Fruit fly (Drosophila melanogaster) whole organism, embryonic: ENCODE results near the gene CG31807.

Experiments
- Awh ChIP-seq: fragments of 200-800 bp; sonication (Bioruptor generic); IDR thresholded peaks from 2 replicates; pipeline ENCODE4, ENCODE4 v1.3.6; 2022; ENCODE audit warnings: missing biosample characterization, missing genetic modification characterization
- B-H1 ChIP-seq: fragments of 200-800 bp; sonication (Bioruptor generic); IDR thresholded peaks from 3 replicates; pipeline ENCODE4 v1.3.6; 2022; ENCODE audit warnings: missing biosample characterization, missing genetic modification characterization
- CG10267 ChIP-seq: fragments of 200-800 bp; sonication (Bioruptor generic); optimal IDR thresholded peaks from 2 replicates; lab custom pipeline; 2018; ENCODE audit warnings: missing biosample characterization, mild to moderate bottlenecking, missing genetic modification characterization, moderate library complexity
- CG10565 ChIP-seq: fragments of 200-800 bp; sonication (Bioruptor generic); optimal IDR thresholded peaks from 3 replicates; lab custom pipeline; 2016; ENCODE audit warnings: missing biosample characterization, mild to moderate bottlenecking, missing genetic modification characterization
- CG13775 ChIP-seq: fragments of 200-800 bp; sonication (Bioruptor generic); optimal IDR thresholded peaks from 3 replicates; lab custom pipeline; 2017; ENCODE audit warnings: missing biosample characterization, mild to moderate bottlenecking, missing genetic modification characterization
- CG15479 ChIP-seq: fragments of 200-800 bp; sonication (Bioruptor generic); optimal IDR thresholded peaks from 3 replicates; lab custom pipeline; 2019; ENCODE audit warnings: missing biosample characterization, mild to moderate bottlenecking, missing genetic modification characterization, moderate library complexity
- CG17912 ChIP-seq: fragments of 200-800 bp; sonication (Bioruptor generic); optimal IDR thresholded peaks from 2 replicates; lab custom pipeline; 2018; ENCODE audit warnings: missing biosample characterization, mild to moderate bottlenecking, missing genetic modification characterization
- CG18011 ChIP-seq: fragments of 200-800 bp; sonication (Bioruptor generic); optimal IDR thresholded peaks from 2 replicates; lab custom pipeline; 2017; ENCODE audit warnings: missing biosample characterization, missing genetic modification characterization, mild to moderate bottlenecking, moderate library complexity, missing genotype
- CG18619 ChIP-seq: fragments of 200-800 bp; sonication (Bioruptor generic); optimal IDR thresholded peaks from 3 replicates; lab custom pipeline; 2017; ENCODE audit warnings: missing biosample characterization, mild to moderate bottlenecking, missing genetic modification characterization
- CG2678 ChIP-seq: fragments of 200-800 bp; sonication (Bioruptor generic); optimal IDR thresholded peaks from 3 replicates; lab custom pipeline; 2019; ENCODE audit warnings: missing biosample characterization, mild to moderate bottlenecking, missing genetic modification characterization, moderate library complexity
- CG30403 ChIP-seq: fragments of 200-800 bp; sonication (Bioruptor generic); optimal IDR thresholded peaks from 3 replicates; lab custom pipeline; 2016; ENCODE audit warnings: missing biosample characterization, missing genetic modification characterization
- CG32772 ChIP-seq: fragments of 200-800 bp; sonication (Bioruptor generic); IDR thresholded peaks from 2 replicates; pipeline ENCODE4 v1.3.6; 2022; ENCODE audit warnings: missing biosample characterization, missing genetic modification characterization
- CG4328 ChIP-seq: fragments of 200-800 bp; sonication (Bioruptor generic); optimal IDR thresholded peaks from 3 replicates; lab custom pipeline; 2017; ENCODE audit warnings: missing biosample characterization, missing genetic modification reagents, missing genetic modification characterization
- CG4707 ChIP-seq: fragments of 200-800 bp; sonication (Bioruptor generic); optimal IDR thresholded peaks from 2 replicates; lab custom pipeline; 2018; ENCODE audit warnings: missing biosample characterization, mild to moderate bottlenecking, missing genetic modification characterization, moderate library complexity
- CG5953 ChIP-seq: fragments of 200-800 bp; sonication (Bioruptor generic); IDR thresholded peaks from 2 replicates; pipeline ENCODE4 v1.3.6; 2022; ENCODE audit warnings: missing biosample characterization, missing genetic modification characterization
- CG6791 ChIP-seq: fragments of 200-800 bp; sonication (Bioruptor generic); IDR thresholded peaks from 3 replicates; pipeline ENCODE4 v1.3.6; 2022; ENCODE audit warnings: missing biosample characterization, missing genetic modification characterization; ENCODE audit not compliant: partially characterized antibody
- Camta ChIP-seq: fragments of 200-800 bp; sonication (Bioruptor generic); optimal IDR thresholded peaks from 2 replicates; lab custom pipeline; 2016; ENCODE audit warnings: missing biosample characterization, missing genetic modification characterization
- Chrac-16 ChIP-seq: fragments of 200-800 bp; sonication (Bioruptor generic); optimal IDR thresholded peaks from 3 replicates; lab custom pipeline; 2016; ENCODE audit warnings: missing biosample characterization, missing genetic modification characterization
- D19A ChIP-seq: fragments of 200-800 bp; optimal IDR thresholded peaks from 3 replicates; lab custom pipeline; 2019; ENCODE audit warnings: missing biosample characterization, mild to moderate bottlenecking, missing genetic modification characterization, moderate library complexity
- ERR ChIP-seq: fragments of 200-800 bp; sonication (Bioruptor generic); optimal IDR thresholded peaks from 2 replicates; lab custom pipeline; 2016; ENCODE audit warnings: missing biosample characterization, missing genetic modification characterization
- GATAe ChIP-seq: fragments of 200-800 bp; sonication (Bioruptor generic); conservative IDR thresholded peaks from 2 replicates; pipeline ENCODE4 v1.3.6; 2022; ENCODE audit warnings: missing biosample characterization, missing genetic modification characterization
- H15 ChIP-seq: fragments of 200-800 bp; sonication (Bioruptor generic); IDR thresholded peaks from 3 replicates; pipeline ENCODE4 v1.3.6; 2022; ENCODE audit warnings: missing biosample characterization, missing genetic modification characterization
- Hmx ChIP-seq: fragments of 200-800 bp; sonication (Bioruptor generic); optimal IDR thresholded peaks from 2 replicates; lab custom pipeline; 2016; ENCODE audit warnings: missing biosample characterization, missing genetic modification characterization
- Jarid2 ChIP-seq: fragments of 200-800 bp; sonication (Bioruptor generic); optimal IDR thresholded peaks from 3 replicates; lab custom pipeline; 2017; ENCODE audit warnings: mild to moderate bottlenecking, missing biosample characterization, missing genetic modification reagents, missing genetic modification characterization
- MESR4 ChIP-seq: fragments of 200-800 bp; sonication (Bioruptor generic); optimal IDR thresholded peaks from 2 replicates; lab custom pipeline; 2018; ENCODE audit warnings: missing biosample characterization, mild to moderate bottlenecking, missing genetic modification characterization, moderate library complexity
- Mad ChIP-seq: fragments of 200-800 bp; sonication (Bioruptor generic); optimal IDR thresholded peaks from 2 replicates; lab custom pipeline; 2016; ENCODE audit warnings: missing biosample characterization, missing genetic modification characterization
- Sin3A ChIP-seq: fragments of >200 bp; optimal IDR thresholded peaks from 2 replicates; lab custom pipeline; 2018
- Ssrp ChIP-seq: fragments of 200-800 bp; sonication (Bioruptor generic); optimal IDR thresholded peaks from 2 replicates; lab custom pipeline; 2018; ENCODE audit warnings: missing biosample characterization, mild to moderate bottlenecking, missing genetic modification characterization, moderate library complexity
- ap ChIP-seq: fragments of 200-800 bp; sonication (Bioruptor generic); IDR thresholded peaks from 2 replicates; pipeline ENCODE4 v1.3.6; 2022; ENCODE audit warnings: missing biosample characterization, missing genetic modification characterization
- bowl ChIP-seq: fragments of 200-800 bp; sonication (Bioruptor generic); IDR thresholded peaks from 2 replicates; pipeline ENCODE4 v1.3.6; 2022; ENCODE audit warnings: missing biosample characterization, missing genetic modification characterization
- cad ChIP-seq: fragments of >200 bp; optimal IDR thresholded peaks from 2 replicates; lab custom pipeline; 2017; ENCODE audit warnings: missing biosample characterization, missing genetic modification characterization
- caup ChIP-seq: fragments of 200-800 bp; sonication (Bioruptor generic); optimal IDR thresholded peaks from 3 replicates; lab custom pipeline; 2017; ENCODE audit warnings: missing biosample characterization, mild to moderate bottlenecking, missing genetic modification characterization, moderate library complexity; ENCODE audit not compliant: severe bottlenecking
- croc ChIP-seq: fragments of 200-800 bp; sonication (Bioruptor generic); conservative IDR thresholded peaks from 3 replicates; pipeline ENCODE4 v1.3.6; 2022; ENCODE audit warnings: missing biosample characterization, missing genetic modification characterization
- dm ChIP-seq: fragments of 200-800 bp; sonication (Bioruptor generic); optimal IDR thresholded peaks from 3 replicates; lab custom pipeline; 2016; ENCODE audit warnings: missing biosample characterization, missing genetic modification characterization
- dmrt99B ChIP-seq: fragments of 200-800 bp; sonication (Bioruptor generic); optimal IDR thresholded peaks from 2 replicates; lab custom pipeline; 2018; ENCODE audit warnings: missing biosample characterization, mild to moderate bottlenecking, missing genetic modification characterization, moderate library complexity
- esg ChIP-seq: fragments of 200-800 bp; sonication (Bioruptor generic); conservative IDR thresholded peaks from 2 replicates; pipeline ENCODE4 v1.3.6; 2022; ENCODE audit warnings: missing biosample characterization, missing genetic modification characterization
- exex ChIP-seq: fragments of 200-800 bp; sonication (Bioruptor generic); optimal IDR thresholded peaks from 4 replicates; lab custom pipeline; 2018; ENCODE audit warnings: missing biosample characterization, mild to moderate bottlenecking, missing genetic modification characterization, moderate library complexity
- ftz-f1 ChIP-seq: fragments of 200-800 bp; sonication (Bioruptor generic); optimal IDR thresholded peaks from 2 replicates; lab custom pipeline; 2016; ENCODE audit warnings: missing biosample characterization, missing genetic modification characterization
- gsb ChIP-seq: fragments of 200-800 bp; sonication (Bioruptor generic); IDR thresholded peaks from 2 replicates; pipeline ENCODE4 v1.3.6; 2022; ENCODE audit warnings: missing biosample characterization, missing genetic modification characterization
- hth ChIP-seq: fragments of >200 bp; optimal IDR thresholded peaks from 2 replicates; lab custom pipeline; 2017; ENCODE audit warnings: inconsistent platforms
- insv ChIP-seq, 2 experiments: fragments of 200-800 bp; sonication (Bioruptor generic); optimal IDR thresholded peaks; 3 replicates each; lab custom pipeline; 2016 to 2018; ENCODE audit warnings: missing biosample characterization in 2 of 2, missing genetic modification characterization in 2 of 2
- kah ChIP-seq: fragments of 200-800 bp; sonication (Bioruptor generic); optimal IDR thresholded peaks from 2 replicates; lab custom pipeline; 2018; ENCODE audit warnings: missing biosample characterization, mild to moderate bottlenecking, missing genetic modification characterization
- nau ChIP-seq: fragments of 200-800 bp; sonication (Bioruptor generic); optimal IDR thresholded peaks from 3 replicates; lab custom pipeline; 2017; ENCODE audit warnings: missing biosample characterization, mild to moderate bottlenecking, missing genetic modification characterization, missing genetic modification reagents
- pb ChIP-seq: fragments of 200-800 bp; sonication (Bioruptor generic); optimal IDR thresholded peaks from 3 replicates; lab custom pipeline; 2016; ENCODE audit warnings: missing biosample characterization, missing genetic modification characterization
- pnt ChIP-seq: fragments of 200-800 bp; sonication (Bioruptor generic); optimal IDR thresholded peaks from 3 replicates; lab custom pipeline; 2016; ENCODE audit warnings: missing biosample characterization, missing genetic modification characterization
- ranshi ChIP-seq: fragments of 200-800 bp; sonication (Bioruptor generic); IDR thresholded peaks from 2 replicates; pipeline ENCODE4 v1.3.6; 2022; ENCODE audit warnings: missing biosample characterization, missing genetic modification characterization
- row ChIP-seq: fragments of 200-800 bp; sonication (Bioruptor generic); IDR thresholded peaks from 3 replicates; pipeline ENCODE4 v1.3.6; 2022; ENCODE audit warnings: missing biosample characterization, missing genetic modification characterization
- sug ChIP-seq: fragments of 200-800 bp; optimal IDR thresholded peaks from 2 replicates; lab custom pipeline; 2019; ENCODE audit warnings: missing biosample characterization, mild to moderate bottlenecking, missing genetic modification characterization, moderate library complexity
- tio ChIP-seq: fragments of 200-800 bp; sonication (Bioruptor generic); optimal IDR thresholded peaks from 2 replicates; lab custom pipeline; 2017; ENCODE audit warnings: missing biosample characterization, missing genetic modification characterization, inconsistent platforms
- tll ChIP-seq, 2 experiments: fragments of 200-800 bp in 1 of 2; fragments of >200 bp in 1 of 2; sonication (Bioruptor generic) in 1 of 2; optimal IDR thresholded peaks; 2 replicates each; lab custom pipeline; 2017 to 2019; ENCODE audit warnings: missing biosample characterization in 2 of 2, missing genetic modification characterization in 2 of 2, mild to moderate bottlenecking in 1 of 2, moderate library complexity in 1 of 2
- trem ChIP-seq: fragments of 200-800 bp; optimal IDR thresholded peaks from 3 replicates; lab custom pipeline; 2019; ENCODE audit warnings: missing biosample characterization, mild to moderate bottlenecking, missing genetic modification characterization, moderate library complexity
- z ChIP-seq: fragments of 200-800 bp; sonication (Bioruptor generic); IDR thresholded peaks from 3 replicates; pipeline ENCODE4 v1.3.6; 2022; ENCODE audit warnings: missing biosample characterization, missing genetic modification characterization

Gene CG31807

DNA sequence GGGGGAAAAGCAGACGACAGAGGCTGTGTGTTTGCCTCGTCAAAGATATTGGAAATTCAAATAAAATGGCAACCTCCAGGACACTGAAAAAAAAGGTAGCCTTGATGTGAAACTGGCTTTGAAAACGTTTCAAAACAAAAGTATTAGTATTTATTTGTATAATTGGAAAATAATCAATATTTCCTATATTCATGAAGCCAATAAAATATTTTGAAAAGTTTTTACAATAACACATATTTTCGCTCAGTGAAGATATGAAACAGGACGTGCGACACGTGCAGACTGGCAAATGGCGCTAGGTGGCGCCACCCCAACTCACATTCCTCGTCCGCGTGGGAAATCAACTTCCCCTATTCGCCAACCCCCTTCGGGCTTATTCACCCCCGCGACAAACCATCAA is 36.0 kb downstream of the CG31807 start (continued):
- TF ChIP-seq ftz-f1 (GFP tag; lab: Kevin White, UChicago): no peak
- TF ChIP-seq CG10565: no peak
- no peak for TF ChIP-seq CG4707
- peak; percentile 70 for TF ChIP-seq row (GFP tag; lab: Robert Waterston, UW)
- 0 out of 3 replicates have a peak, but pooled peaks have one; percentile 39 for TF ChIP-seq H15 (GFP tag; lab: Robert Waterston, UW)
- TF ChIP-seq pnt (GFP tag; lab: Kevin White, UChicago): no peak
- TF ChIP-seq tio: peak; percentile 10
- no peak for TF ChIP-seq bowl (GFP tag; lab: Robert Waterston, UW)
- peak; percentile 21 for TF ChIP-seq Chrac-16 (GFP tag; lab: Kevin White, UChicago)
- no peak for TF ChIP-seq B-H1 (GFP tag; lab: Robert Waterston, UW)
- TF ChIP-seq ERR (GFP tag; lab: Kevin White, UChicago): no peak
- no peak for TF ChIP-seq Jarid2
- peak; percentile 36 for TF ChIP-seq D19A (tag; lab: Kevin White, UChicago)
- no peak for TF ChIP-seq exex (tag; lab: Kevin White, UChicago)
- no peak for TF ChIP-seq Mad (GFP tag; lab: Kevin White, UChicago)
- TF ChIP-seq Hmx (GFP tag; lab: Kevin White, UChicago): no peak
- TF ChIP-seq nau: no peak
- no peak for TF ChIP-seq hth (lab: Kevin White, UChicago)
- no peak for TF ChIP-seq Awh (GFP tag; lab: Robert Waterston, UW)
- TF ChIP-seq z (GFP tag; lab: Robert Waterston, UW): no peak
- TF ChIP-seq GATAe (GFP tag; lab: Robert Waterston, UW): no peak
- peak; percentile 61 for TF ChIP-seq CG30403 (GFP tag; lab: Kevin White, UChicago)
- no peak for TF ChIP-seq CG17912 (GFP tag; lab: Kevin White, UChicago)
- TF ChIP-seq CG15479 (GFP tag; lab: Kevin White, UChicago): no peak
- no peak for TF ChIP-seq MESR4 (GFP tag; lab: Kevin White, UChicago)
- TF ChIP-seq ranshi (GFP tag; lab: Robert Waterston, UW): peak; percentile 61; the same call in 1 of the 2 replicates
- peak; percentile 17 for TF ChIP-seq Ssrp (tag; lab: Kevin White, UChicago)
- TF ChIP-seq sug (tag; lab: Kevin White, UChicago): peak; percentile 25
- TF ChIP-seq CG13775: peak; percentile 33
- no peak for TF ChIP-seq CG4328 (GFP tag; lab: Kevin White, UChicago)
- no peak for TF ChIP-seq pb
- TF ChIP-seq gsb (GFP tag; lab: Robert Waterston, UW): no peak
- TF ChIP-seq tll (GFP tag; optimal IDR thresholded peaks at IDR 0.05; lab: Kevin White, UChicago): no peak
- no peak; the same call in 2 of the 3 replicates for TF ChIP-seq croc (GFP tag; lab: Robert Waterston, UW)
- TF ChIP-seq caup (GFP tag; lab: Kevin White, UChicago): peak; percentile 65
- TF ChIP-seq CG10267: peak; percentile 31
- peak; percentile 73 for TF ChIP-seq dmrt99B
- TF ChIP-seq ap (GFP tag; lab: Robert Waterston, UW): no peak
- TF ChIP-seq CG18619: peak; percentile 50
- TF ChIP-seq cad (GFP tag; lab: Kevin White, UChicago): no peak
- no peak for TF ChIP-seq dm
- TF ChIP-seq CG5953: no peak
- TF ChIP-seq insv (GFP tag; optimal IDR thresholded peaks at IDR 0.05; lab: Kevin White, UChicago): no peak
- peak; percentile 28; the same call in 1 of the 2 replicates for TF ChIP-seq CG32772 (GFP tag; lab: Robert Waterston, UW)
- no peak for TF ChIP-seq Sin3A (lab: Kevin White, UChicago)
- no peak for TF ChIP-seq CG6791 (GFP tag; lab: Robert Waterston, UW)
- TF ChIP-seq kah (GFP tag; lab: Kevin White, UChicago): no peak
- peak; percentile 23; the same call in 1 of the 2 replicates for TF ChIP-seq esg (GFP tag; lab: Robert Waterston, UW)
- TF ChIP-seq Camta (GFP tag; lab: Kevin White, UChicago): no peak
- TF ChIP-seq CG2678 (tag; lab: Kevin White, UChicago): peak; percentile 75
- no peak for TF ChIP-seq CG18011 (GFP tag; lab: Kevin White, UChicago)
- peak; percentile 12 for TF ChIP-seq trem
